Fruit fly (Drosophila melanogaster) whole organism, embryonic: ENCODE measurements around the gene CG13454.
A peak's percentile ranks its signal among the peaks of the same experiment; 100 is the strongest.

Experiments used
- Atf-2 ChIP-seq: fragments of 200-800 bp; sonication (Bioruptor generic); optimal IDR thresholded peaks from 2 replicates; lab custom pipeline; 2016; ENCODE audit warnings: missing biosample characterization, missing genetic modification characterization
- Atf3 ChIP-seq: fragments of 200-800 bp; sonication (Bioruptor generic); optimal IDR thresholded peaks from 3 replicates; lab custom pipeline; 2016; ENCODE audit warnings: missing biosample characterization, missing genetic modification characterization
- B-H1 ChIP-seq: fragments of 200-800 bp; sonication (Bioruptor generic); IDR thresholded peaks from 3 replicates; pipeline ENCODE4 v1.3.6; 2022; ENCODE audit warnings: missing biosample characterization, missing genetic modification characterization
- B-H2 ChIP-seq: fragments of 200-800 bp; sonication (Bioruptor generic); optimal IDR thresholded peaks from 2 replicates; lab custom pipeline; 2018; ENCODE audit warnings: missing biosample characterization, mild to moderate bottlenecking, missing genetic modification characterization
- Bteb2 ChIP-seq: fragments of 200-800 bp; sonication (Bioruptor generic); optimal IDR thresholded peaks from 2 replicates; lab custom pipeline; 2016; ENCODE audit warnings: missing biosample characterization, missing genetic modification characterization
- CG10209 ChIP-seq: fragments of 200-800 bp; sonication (Bioruptor generic); optimal IDR thresholded peaks from 3 replicates; lab custom pipeline; 2017; ENCODE audit warnings: missing biosample characterization, mild to moderate bottlenecking, missing genetic modification characterization, missing genetic modification reagents
- CG11085 ChIP-seq: fragments of 200-800 bp; sonication (Bioruptor generic); IDR thresholded peaks from 2 replicates; pipeline ENCODE4 v1.3.6; 2022; ENCODE audit warnings: missing biosample characterization, missing genetic modification characterization
- CG12744 ChIP-seq: fragments of 200-800 bp; sonication (Bioruptor generic); optimal IDR thresholded peaks from 2 replicates; lab custom pipeline; 2016; ENCODE audit warnings: missing biosample characterization, missing genetic modification characterization
- CG14050 ChIP-seq: fragments of 200-800 bp; sonication (Bioruptor generic); IDR thresholded peaks from 3 replicates; pipeline ENCODE4 v1.3.6; 2022; ENCODE audit warnings: missing biosample characterization, missing genetic modification characterization
- CG14860 ChIP-seq: fragments of 200-800 bp; sonication (Bioruptor generic); IDR thresholded peaks from 3 replicates; pipeline ENCODE4 v1.3.6; 2022; ENCODE audit warnings: missing biosample characterization, missing genetic modification characterization; ENCODE audit not compliant: partially characterized antibody
- CG17612 ChIP-seq: fragments of 200-800 bp; sonication (Bioruptor generic); IDR thresholded peaks from 2 replicates; pipeline ENCODE4 v1.3.6; 2022; ENCODE audit warnings: missing biosample characterization, missing genetic modification characterization
- CG18476 ChIP-seq: fragments of 200-800 bp; sonication (Bioruptor generic); optimal IDR thresholded peaks from 2 replicates; lab custom pipeline; 2016; ENCODE audit warnings: missing biosample characterization, mild to moderate bottlenecking, missing genetic modification characterization
- CG2199 ChIP-seq: fragments of 200-800 bp; sonication (Bioruptor generic); IDR thresholded peaks from 3 replicates; pipeline ENCODE4 v1.3.6; 2022; ENCODE audit warnings: missing biosample characterization, missing genetic modification characterization
- CG43689 ChIP-seq: fragments of 200-800 bp; sonication (Bioruptor generic); IDR thresholded peaks from 2 replicates; pipeline ENCODE4 v1.3.6; 2022; ENCODE audit warnings: missing biosample characterization, missing genetic modification characterization
- CG6272 ChIP-seq: fragments of 200-800 bp; sonication (Bioruptor generic); IDR thresholded peaks from 2 replicates; pipeline ENCODE4 v1.3.6; 2022; ENCODE audit warnings: missing biosample characterization, missing genetic modification characterization
- CG6654 ChIP-seq: fragments of 200-800 bp; sonication (Bioruptor generic); optimal IDR thresholded peaks from 2 replicates; lab custom pipeline; 2017; ENCODE audit warnings: missing biosample characterization, mild to moderate bottlenecking, missing genetic modification characterization
- CG6791 ChIP-seq: fragments of 200-800 bp; sonication (Bioruptor generic); IDR thresholded peaks from 3 replicates; pipeline ENCODE4 v1.3.6; 2022; ENCODE audit warnings: missing biosample characterization, missing genetic modification characterization; ENCODE audit not compliant: partially characterized antibody
- CG7271 ChIP-seq: fragments of 200-800 bp; sonication (Bioruptor generic); optimal IDR thresholded peaks from 2 replicates; lab custom pipeline; 2018; ENCODE audit warnings: missing biosample characterization, mild to moderate bottlenecking, missing genetic modification characterization, moderate library complexity
- CG7745 ChIP-seq: fragments of 200-800 bp; sonication (Bioruptor generic); optimal IDR thresholded peaks from 2 replicates; lab custom pipeline; 2018; ENCODE audit warnings: missing biosample characterization, mild to moderate bottlenecking, missing genetic modification characterization, moderate library complexity
- CG7839 ChIP-seq: fragments of 200-800 bp; sonication (Bioruptor generic); optimal IDR thresholded peaks from 3 replicates; lab custom pipeline; 2018; ENCODE audit warnings: missing biosample characterization, mild to moderate bottlenecking, missing genetic modification characterization, moderate library complexity
- CG7987 ChIP-seq: fragments of 200-800 bp; sonication (Bioruptor generic); optimal IDR thresholded peaks from 2 replicates; lab custom pipeline; 2018; ENCODE audit warnings: missing biosample characterization, mild to moderate bottlenecking, missing genetic modification characterization, moderate library complexity
- CG8281 ChIP-seq: fragments of 200-800 bp; sonication (Bioruptor generic); optimal IDR thresholded peaks from 2 replicates; lab custom pipeline; 2018; ENCODE audit warnings: missing biosample characterization, mild to moderate bottlenecking, missing genetic modification characterization, moderate library complexity
- CG9876 ChIP-seq: fragments of 200-800 bp; sonication (Bioruptor generic); optimal IDR thresholded peaks from 2 replicates; lab custom pipeline; 2016; ENCODE audit warnings: missing biosample characterization, missing genetic modification characterization
- Dref ChIP-seq: fragments of 200-800 bp; sonication (Bioruptor generic); IDR thresholded peaks from 2 replicates; pipeline ENCODE4 v1.3.6; 2022; ENCODE audit warnings: missing biosample characterization, missing genetic modification characterization
- E2f2 ChIP-seq: fragments of 200-800 bp; sonication (Bioruptor generic); IDR thresholded peaks from 2 replicates; pipeline ENCODE4 v1.3.6; 2022; ENCODE audit warnings: missing biosample characterization, missing genetic modification characterization
- ERR ChIP-seq: fragments of 200-800 bp; sonication (Bioruptor generic); optimal IDR thresholded peaks from 2 replicates; lab custom pipeline; 2016; ENCODE audit warnings: missing biosample characterization, missing genetic modification characterization
- Hr39 ChIP-seq: fragments of >200 bp; optimal IDR thresholded peaks from 2 replicates; lab custom pipeline; 2017
- Hr78 ChIP-seq, 2 experiments: fragments of 200-800 bp in 1 of 2; fragments of >200 bp in 1 of 2; sonication (Bioruptor generic) in 1 of 2; optimal IDR thresholded peaks; 2 replicates each; lab custom pipeline; 2017 to 2019; ENCODE audit warnings: missing biosample characterization in 2 of 2, missing genetic modification characterization in 2 of 2, mild to moderate bottlenecking in 1 of 2, moderate library complexity in 1 of 2
- MTF-1 ChIP-seq: fragments of 200-800 bp; sonication (Bioruptor generic); optimal IDR thresholded peaks from 2 replicates; lab custom pipeline; 2018; ENCODE audit warnings: missing biosample characterization, mild to moderate bottlenecking, missing genetic modification characterization, borderline replicate concordance
- Meics ChIP-seq: fragments of 200-800 bp; sonication (Bioruptor generic); optimal IDR thresholded peaks from 2 replicates; lab custom pipeline; 2017; ENCODE audit warnings: missing biosample characterization, mild to moderate bottlenecking, missing genetic modification characterization
- Opbp ChIP-seq: fragments of 200-800 bp; sonication (Bioruptor generic); IDR thresholded peaks from 3 replicates; pipeline ENCODE4 v1.3.6; 2022; ENCODE audit warnings: missing biosample characterization, missing genetic modification characterization; ENCODE audit not compliant: partially characterized antibody
- Optix ChIP-seq: fragments of 200-800 bp; sonication (Bioruptor generic); IDR thresholded peaks from 3 replicates; pipeline ENCODE4 v1.3.6; 2022; ENCODE audit warnings: missing biosample characterization, missing genetic modification characterization
- Rfx ChIP-seq: fragments of 200-800 bp; sonication (Bioruptor generic); IDR thresholded peaks from 2 replicates; pipeline ENCODE4 v1.3.6; 2022; ENCODE audit warnings: missing biosample characterization, missing genetic modification characterization
- aop ChIP-seq: fragments of 200-800 bp; sonication (Bioruptor generic); IDR thresholded peaks from 2 replicates; pipeline ENCODE4 v1.3.6; 2022; ENCODE audit warnings: missing biosample characterization, missing genetic modification characterization
- ato ChIP-seq: fragments of 200-800 bp; sonication (Bioruptor generic); IDR thresholded peaks from 2 replicates; pipeline ENCODE4 v1.3.6; 2022; ENCODE audit warnings: missing biosample characterization, missing genetic modification characterization; ENCODE audit not compliant: partially characterized antibody
- cad ChIP-seq: fragments of >200 bp; optimal IDR thresholded peaks from 2 replicates; lab custom pipeline; 2017; ENCODE audit warnings: missing biosample characterization, missing genetic modification characterization
- da ChIP-seq: fragments of 200-800 bp; sonication (Bioruptor generic); optimal IDR thresholded peaks from 2 replicates; lab custom pipeline; 2016; ENCODE audit warnings: missing biosample characterization, missing genetic modification characterization
- eve ChIP-seq, 2 experiments: fragments of >200 bp; optimal IDR thresholded peaks; 2 replicates each; lab custom pipeline; 2017; ENCODE audit warnings: missing biosample characterization in 2 of 2, missing genetic modification characterization in 2 of 2
- fd96Cb ChIP-seq: fragments of 200-800 bp; sonication (Bioruptor generic); optimal IDR thresholded peaks from 2 replicates; lab custom pipeline; 2018; ENCODE audit warnings: missing biosample characterization, mild to moderate bottlenecking, missing genetic modification characterization, moderate library complexity
- grau ChIP-seq: fragments of 200-800 bp; optimal IDR thresholded peaks from 3 replicates; lab custom pipeline; 2019; ENCODE audit warnings: missing biosample characterization, mild to moderate bottlenecking, missing genetic modification characterization, moderate library complexity
- gsb ChIP-seq: fragments of 200-800 bp; sonication (Bioruptor generic); IDR thresholded peaks from 2 replicates; pipeline ENCODE4 v1.3.6; 2022; ENCODE audit warnings: missing biosample characterization, missing genetic modification characterization
- h ChIP-seq: fragments of >200 bp; optimal IDR thresholded peaks from 2 replicates; lab custom pipeline; 2017
- inv ChIP-seq: fragments of 200-800 bp; sonication (Bioruptor generic); IDR thresholded peaks from 2 replicates; pipeline ENCODE4 v1.3.6; 2022; ENCODE audit warnings: missing biosample characterization, missing genetic modification characterization; ENCODE audit not compliant: partially characterized antibody
- mld ChIP-seq: fragments of 200-800 bp; sonication (Bioruptor generic); IDR thresholded peaks from 3 replicates; pipeline ENCODE4 v1.3.6; 2022; ENCODE audit warnings: missing biosample characterization, missing genetic modification characterization; ENCODE audit not compliant: partially characterized antibody
- peb ChIP-seq: fragments of 200-800 bp; sonication (Bioruptor generic); IDR thresholded peaks from 2 replicates; pipeline ENCODE4 v1.3.6; 2022; ENCODE audit warnings: missing biosample characterization, missing genetic modification characterization
- sd ChIP-seq: fragments of 200-800 bp; sonication (Bioruptor generic); optimal IDR thresholded peaks from 3 replicates; lab custom pipeline; 2018; ENCODE audit warnings: missing biosample characterization, mild to moderate bottlenecking, missing genetic modification characterization, moderate library complexity
- sisA ChIP-seq: fragments of 200-800 bp; sonication (Bioruptor generic); IDR thresholded peaks from 2 replicates; pipeline ENCODE4 v1.3.6; 2022; ENCODE audit warnings: missing biosample characterization, missing genetic modification characterization
- toy ChIP-seq: fragments of 200-800 bp; sonication (Bioruptor generic); IDR thresholded peaks from 2 replicates; pipeline ENCODE4 v1.3.6; 2022; ENCODE audit warnings: missing biosample characterization, missing genetic modification characterization
- vnd ChIP-seq: fragments of 200-800 bp; sonication (Bioruptor generic); IDR thresholded peaks from 3 replicates; pipeline ENCODE4 v1.3.6; 2022; ENCODE audit warnings: missing biosample characterization, missing genetic modification characterization; ENCODE audit not compliant: partially characterized antibody

The CG13454 gene

dm6 chr3L:15534274-15535227 is 17.7 kb upstream of the CG13454 start (continued):
- TF ChIP-seq Meics (peak; percentile 67), ERR (no peak), Bteb2 (GFP tag; lab: Kevin White, UChicago) (peak; percentile 51), Opbp (GFP tag; lab: Robert Waterston, UW) (no peak), grau (tag; lab: Kevin White, UChicago) (peak; percentile 73), CG43689 (GFP tag; lab: Robert Waterston, UW) (no peak), CG7987 (GFP tag; lab: Kevin White, UChicago) (no peak), CG2199 (GFP tag; lab: Robert Waterston, UW) (peak; percentile 10; the same call in 1 of the 3 replicates), CG9876 (no peak), ato (GFP tag; lab: Robert Waterston, UW) (no peak), aop (GFP tag; lab: Robert Waterston, UW) (peak; percentile 48; the same call in 1 of the 2 replicates), cad (GFP tag; lab: Kevin White, UChicago) (no peak), CG18476 (GFP tag; lab: Kevin White, UChicago) (peak; percentile 46), fd96Cb (peak; percentile 57), sd (tag; lab: Kevin White, UChicago) (peak; percentile 95), da (GFP tag; lab: Kevin White, UChicago) (no peak), sisA (GFP tag; lab: Robert Waterston, UW) (peak; percentile 61), CG6654 (GFP tag; lab: Kevin White, UChicago) (peak; percentile 30), Hr78 (GFP tag; optimal IDR thresholded peaks at IDR 0.05; lab: Kevin White, UChicago) (no peak), gsb (GFP tag; lab: Robert Waterston, UW) (no peak), eve (GFP tag; optimal IDR thresholded peaks at IDR 0.05; lab: Kevin White, UChicago) (peak in 1 of 2 experiments; percentile 92), E2f2 (no peak), CG7839 (tag; lab: Kevin White, UChicago) (peak; percentile 77), Optix (GFP tag; lab: Robert Waterston, UW) (no peak), CG7745 (tag; lab: Kevin White, UChicago) (no peak), MTF-1 (GFP tag; lab: Kevin White, UChicago) (no peak), CG7271 (tag; lab: Kevin White, UChicago) (no peak), CG6791 (GFP tag; lab: Robert Waterston, UW) (no peak), B-H1 (no peak; the same call in 2 of the 3 replicates), vnd (no peak), Hr39 (lab: Kevin White, UChicago) (no peak), CG17612 (no peak), h (lab: Kevin White, UChicago) (no peak), mld (GFP tag; lab: Robert Waterston, UW) (no peak), CG6272 (GFP tag; lab: Robert Waterston, UW) (no peak; the same call in 1 of the 2 replicates), peb (no peak), B-H2 (GFP tag; lab: Kevin White, UChicago) (no peak), Atf-2 (peak; percentile 58), CG8281 (tag; lab: Kevin White, UChicago) (no peak), toy (GFP tag; lab: Robert Waterston, UW) (no peak), CG14860 (GFP tag; lab: Robert Waterston, UW) (no peak), Dref (no peak), CG12744 (no peak), inv (GFP tag; lab: Robert Waterston, UW) (no peak), Atf3 (GFP tag; lab: Kevin White, UChicago) (peak; percentile 29), CG11085 (GFP tag; lab: Robert Waterston, UW) (no peak), CG10209 (GFP tag; lab: Kevin White, UChicago) (peak; percentile 76), Rfx (GFP tag; lab: Robert Waterston, UW) (no peak; the same call in 1 of the 2 replicates), CG14050 (GFP tag; lab: Robert Waterston, UW) (no peak; the same call in 2 of the 3 replicates)
